Worm (Caenorhabditis elegans): ENCODE data around the gene M60.6.
A peak's percentile ranks its signal among the peaks of the same experiment; 100 is the strongest.

Gene M60.6

ce11 chrX:8247088-8247487 is 5.2 kb downstream of the M60.6 start:
- TF ChIP-seq ztf-11 (tag; optimal IDR thresholded peaks at IDR 0.05) (no peak), ztf-1 (GFP tag; conservative IDR thresholded peaks at IDR 0.05) (no peak), nhr-11 (tag; optimal IDR thresholded peaks at IDR 0.05) (no peak), unc-55 (GFP tag; optimal IDR thresholded peaks at IDR 0.05) (no peak), nhr-6 (tag; optimal IDR thresholded peaks at IDR 0.05) (no peak), ceh-82 (tag; optimal IDR thresholded peaks at IDR 0.05) (no peak), nhr-21 (tag; optimal IDR thresholded peaks at IDR 0.05) (no peak), F13H6.1 (tag; optimal IDR thresholded peaks at IDR 0.05) (no peak), lin-39 (tag; optimal IDR thresholded peaks at IDR 0.05) (no peak), lin-13 (GFP tag; optimal IDR thresholded peaks at IDR 0.05) (no peak), nhr-23 (tag; optimal IDR thresholded peaks at IDR 0.05) (no peak), sma-3 (GFP tag; optimal IDR thresholded peaks at IDR 0.05) (no peak), blmp-1 (tag; optimal IDR thresholded peaks at IDR 0.05; ENCODE audit: insufficient read depth) (no peak)

DNA sequence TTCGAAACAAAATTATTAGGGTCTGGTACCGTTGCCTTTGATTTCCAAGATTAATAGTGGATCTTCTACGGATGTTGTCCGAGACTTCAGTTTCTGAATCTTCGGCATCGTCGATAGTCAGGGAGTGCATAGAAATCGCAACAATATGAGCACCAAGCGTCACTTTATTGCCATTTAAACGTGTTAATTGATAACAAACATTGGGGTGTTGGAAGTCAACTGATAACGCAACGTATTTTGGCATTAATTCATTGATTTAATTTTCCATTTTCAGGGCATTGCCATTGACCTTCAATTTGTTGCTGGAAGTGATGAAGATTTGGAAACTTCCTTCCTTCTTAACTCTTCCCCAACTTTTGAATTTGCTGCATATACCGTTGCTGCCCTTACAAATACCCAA is 6.1 kb downstream of the M60.6 start, which contains the start of gene kqt-2:
kqt-2 (minus strand) TSS at position 244 of the 400 bp plus-strand sequence.
- TF ChIP-seq C34F6.9 (tag; optimal IDR thresholded peaks at IDR 0.05): no peak
- no peak for TF ChIP-seq nhr-23 (tag; optimal IDR thresholded peaks at IDR 0.05)
- peak; percentile 69 for TF ChIP-seq fos-1 (tag; optimal IDR thresholded peaks at IDR 0.05)
- TF ChIP-seq ztf-1 (GFP tag; conservative IDR thresholded peaks at IDR 0.05): no peak
- peak; percentile 32 for TF ChIP-seq crh-2 (tag; optimal IDR thresholded peaks at IDR 0.05)
- TF ChIP-seq nhr-25 (tag; optimal IDR thresholded peaks at IDR 0.05): no peak

DNA sequence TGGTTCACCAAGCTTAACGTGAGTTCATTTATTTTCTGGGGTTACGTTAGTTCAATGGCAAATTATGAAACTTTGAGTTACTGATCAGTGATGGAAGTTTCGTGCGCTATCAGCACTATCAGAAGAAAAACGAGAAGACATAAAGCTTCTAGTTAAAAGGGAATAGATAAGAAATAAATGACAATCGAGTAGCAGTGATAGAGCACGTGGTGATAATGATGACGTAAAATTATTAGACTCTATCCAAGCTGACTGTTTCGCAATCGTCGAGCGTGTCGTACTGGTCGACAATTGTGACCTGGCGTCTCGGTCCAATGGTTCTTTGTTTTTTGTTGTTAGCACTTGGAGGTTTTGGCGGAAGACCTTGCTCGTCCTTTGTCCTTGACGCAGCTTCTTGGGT is 9.1 kb downstream of the M60.6 start:
- TF ChIP-seq mab-5 (tag; optimal IDR thresholded peaks at IDR 0.05): no peak
- TF ChIP-seq nhr-129 (tag; optimal IDR thresholded peaks at IDR 0.05): no peak
- no peak for TF ChIP-seq mbf-1 (tag; optimal IDR thresholded peaks at IDR 0.05)
- no peak for TF ChIP-seq unc-55 (GFP tag; optimal IDR thresholded peaks at IDR 0.05)
- no peak for TF ChIP-seq lin-11 (tag; optimal IDR thresholded peaks at IDR 0.05)
- TF ChIP-seq blmp-1 (tag; optimal IDR thresholded peaks at IDR 0.05; ENCODE audit: insufficient read depth): no peak
- TF ChIP-seq ceh-16 (tag; optimal IDR thresholded peaks at IDR 0.05): no peak
- no peak for TF ChIP-seq ztf-4 (tag; optimal IDR thresholded peaks at IDR 0.05)
- TF ChIP-seq crh-2 (tag; optimal IDR thresholded peaks at IDR 0.05): peak; percentile 45
- no peak for TF ChIP-seq zag-1 (tag; optimal IDR thresholded peaks at IDR 0.05)
- TF ChIP-seq sem-4 (tag; optimal IDR thresholded peaks at IDR 0.05): no peak
- no peak for TF ChIP-seq snpc-4 (tag; optimal IDR thresholded peaks at IDR 0.05)
- TF ChIP-seq elt-3 (tag; optimal IDR thresholded peaks at IDR 0.05): no peak
- TF ChIP-seq fos-1 (tag; optimal IDR thresholded peaks at IDR 0.05): peak; percentile 73
- no peak for TF ChIP-seq F13H6.1 (tag; optimal IDR thresholded peaks at IDR 0.05)
- TF ChIP-seq lin-39 (tag; optimal IDR thresholded peaks at IDR 0.05): no peak
- peak; percentile 82 for TF ChIP-seq sma-9 (GFP tag; optimal IDR thresholded peaks at IDR 0.05)
- TF ChIP-seq sma-9 (tag; optimal IDR thresholded peaks at IDR 0.05): no peak
- no peak for TF ChIP-seq peb-1 (tag; optimal IDR thresholded peaks at IDR 0.05)
- no peak for TF ChIP-seq nhr-10 (tag; optimal IDR thresholded peaks at IDR 0.05)
- no peak for TF ChIP-seq lin-13 (GFP tag; optimal IDR thresholded peaks at IDR 0.05)
- TF ChIP-seq ZK546.5 (tag; optimal IDR thresholded peaks at IDR 0.05): no peak
- no peak for TF ChIP-seq unc-39 (tag; optimal IDR thresholded peaks at IDR 0.05)
- TF ChIP-seq nhr-6 (tag; optimal IDR thresholded peaks at IDR 0.05): no peak
- no peak for TF ChIP-seq lsy-2 (tag; optimal IDR thresholded peaks at IDR 0.05)
- no peak for TF ChIP-seq nhr-21 (tag; optimal IDR thresholded peaks at IDR 0.05)
- no peak for TF ChIP-seq R02D3.7 (tag; optimal IDR thresholded peaks at IDR 0.05)
- TF ChIP-seq ztf-11 (tag; optimal IDR thresholded peaks at IDR 0.05): no peak
- TF ChIP-seq nhr-77 (tag; optimal IDR thresholded peaks at IDR 0.05): no peak
- TF ChIP-seq elt-1 (tag; optimal IDR thresholded peaks at IDR 0.05): no peak
- no peak for TF ChIP-seq egl-27 (tag; optimal IDR thresholded peaks at IDR 0.05)
- TF ChIP-seq nhr-23 (tag; optimal IDR thresholded peaks at IDR 0.05): no peak
- no peak for TF ChIP-seq ztf-1 (GFP tag; conservative IDR thresholded peaks at IDR 0.05)
- TF ChIP-seq ceh-82 (tag; optimal IDR thresholded peaks at IDR 0.05): no peak
- TF ChIP-seq gmeb-1 (tag; optimal IDR thresholded peaks at IDR 0.05): peak; percentile 54
- TF ChIP-seq C34F6.9 (tag; optimal IDR thresholded peaks at IDR 0.05): no peak
- TF ChIP-seq mdl-1 (tag; optimal IDR thresholded peaks at IDR 0.05): peak in 1 of 2 experiments; percentile 52
- peak; percentile 22 for TF ChIP-seq sma-3 (GFP tag; optimal IDR thresholded peaks at IDR 0.05)
- no peak for TF ChIP-seq ama-1 (optimal IDR thresholded peaks at IDR 0.05)
- TF ChIP-seq nhr-12 (tag; optimal IDR thresholded peaks at IDR 0.05): no peak
- TF ChIP-seq aly-2 (tag; optimal IDR thresholded peaks at IDR 0.05): no peak
- no peak for TF ChIP-seq unc-62 (GFP tag; optimal IDR thresholded peaks at IDR 0.05)
- TF ChIP-seq alr-1 (tag; optimal IDR thresholded peaks at IDR 0.05): no peak
- no peak for TF ChIP-seq nhr-11 (tag; optimal IDR thresholded peaks at IDR 0.05)
- TF ChIP-seq Y55F3AM.14 (GFP tag; optimal IDR thresholded peaks at IDR 0.05): no peak
- TF ChIP-seq nhr-25 (tag; optimal IDR thresholded peaks at IDR 0.05): no peak
- no peak for TF ChIP-seq nhr-237 (tag; optimal IDR thresholded peaks at IDR 0.05)
- TF ChIP-seq dmd-4 (tag; optimal IDR thresholded peaks at IDR 0.05): no peak
- TF ChIP-seq skn-1 (tag; optimal IDR thresholded peaks at IDR 0.05): peak; percentile 47

Measured in whole organism, L2 larva.